Worm (Caenorhabditis elegans): ENCODE data around the gene sre-31.

The sre-31 gene

DNA sequence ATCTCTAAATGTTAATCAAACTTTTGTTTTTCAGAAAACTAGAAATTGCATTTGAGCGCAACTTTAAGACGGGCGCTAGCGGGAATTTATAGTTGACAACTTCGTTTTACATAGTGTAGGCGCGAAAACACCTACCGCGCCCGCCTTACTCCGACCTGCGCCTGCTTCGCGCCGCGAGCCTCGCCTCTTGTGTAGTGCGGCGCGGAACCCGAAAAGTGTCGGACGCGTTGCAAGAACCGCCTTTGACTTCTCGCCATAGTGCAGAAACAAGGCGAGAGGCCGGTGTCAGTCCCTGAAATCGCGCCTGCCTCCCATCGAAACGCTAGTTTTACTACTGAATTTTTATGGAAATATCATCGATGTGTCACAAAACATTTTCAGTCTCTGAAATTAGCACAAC lies 22.8 kb downstream of the sre-31 start:
- TF ChIP-seq T22C8.4 (GFP tag; IDR thresholded peaks at IDR 0.05): no peak
- TF ChIP-seq flt-1 (GFP tag; IDR thresholded peaks at IDR 0.05): no peak
- no peak for TF ChIP-seq ref-1 (GFP tag; conservative IDR thresholded peaks at IDR 0.05)
- TF ChIP-seq ztf-29 (GFP tag; IDR thresholded peaks at IDR 0.05): no peak
- TF ChIP-seq klf-2 (GFP tag; conservative IDR thresholded peaks at IDR 0.05): no peak
- TF ChIP-seq ztf-23 (GFP tag; IDR thresholded peaks at IDR 0.05): no peak
- TF ChIP-seq med-1 (GFP tag; optimal IDR thresholded peaks at IDR 0.05; ENCODE audit: insufficient read depth): no peak
- TF ChIP-seq tab-1 (GFP tag; IDR thresholded peaks at IDR 0.05): no peak
- TF ChIP-seq cog-1 (tag; optimal IDR thresholded peaks at IDR 0.05): no peak

DNA sequence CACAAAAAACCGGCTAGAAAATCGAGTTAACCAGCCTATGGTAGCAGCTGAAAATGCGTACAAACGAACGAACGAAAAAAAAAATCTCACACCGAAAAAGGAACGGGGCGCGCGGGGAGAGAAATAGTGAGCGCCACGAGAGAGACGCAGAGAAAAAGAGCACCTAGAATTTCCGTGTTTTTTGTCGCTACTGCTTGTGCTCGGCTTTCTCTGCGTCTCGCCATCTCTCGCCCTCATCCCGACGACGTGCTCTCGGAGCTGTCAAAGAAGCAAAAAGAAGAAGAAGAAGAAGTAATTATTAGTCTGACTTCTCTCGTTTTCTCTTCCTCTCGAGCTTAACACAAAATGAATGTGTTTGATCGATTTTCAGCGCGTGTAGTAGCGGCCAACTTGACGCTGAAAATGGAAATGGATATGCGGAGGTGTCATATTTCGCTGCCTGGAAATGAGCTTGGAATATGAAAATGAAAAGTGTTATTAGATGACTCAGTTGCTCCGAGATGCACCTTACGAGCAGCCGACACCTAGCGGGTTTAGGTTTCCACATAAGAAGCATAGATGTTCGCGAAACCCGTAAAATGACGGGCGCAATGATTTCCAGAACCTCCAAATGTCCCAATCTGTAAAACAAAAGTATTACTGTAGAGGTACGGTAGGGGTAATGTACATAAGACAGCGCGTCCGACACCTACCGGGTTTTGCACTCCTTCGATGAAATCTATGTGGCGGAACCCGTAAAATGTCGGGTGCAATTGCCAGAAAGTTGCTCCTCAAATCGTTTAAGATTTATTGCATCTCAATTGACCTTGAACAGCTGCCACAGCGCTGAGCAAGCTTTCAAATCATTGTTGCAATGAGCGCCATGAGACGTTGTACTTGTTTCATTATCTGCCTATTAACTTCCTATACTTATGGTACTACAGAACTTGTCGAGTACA lies 25.7 kb downstream of the sre-31 start, which contains the start of gene btb-14:
Gene btb-14 (plus strand): TSS at position 839 of the 938 bp plus-strand sequence.
- TF ChIP-seq tab-1 (GFP tag; IDR thresholded peaks at IDR 0.05) (no peak), med-1 (GFP tag; optimal IDR thresholded peaks at IDR 0.05; ENCODE audit: insufficient read depth) (no peak), ref-1 (GFP tag; conservative IDR thresholded peaks at IDR 0.05) (no peak), klf-2 (GFP tag; conservative IDR thresholded peaks at IDR 0.05) (no peak), T22C8.4 (GFP tag; IDR thresholded peaks at IDR 0.05) (no peak), flt-1 (GFP tag; IDR thresholded peaks at IDR 0.05) (no peak), ztf-29 (GFP tag; IDR thresholded peaks at IDR 0.05) (no peak), ztf-23 (GFP tag; IDR thresholded peaks at IDR 0.05) (no peak), cog-1 (tag; optimal IDR thresholded peaks at IDR 0.05) (no peak)

DNA sequence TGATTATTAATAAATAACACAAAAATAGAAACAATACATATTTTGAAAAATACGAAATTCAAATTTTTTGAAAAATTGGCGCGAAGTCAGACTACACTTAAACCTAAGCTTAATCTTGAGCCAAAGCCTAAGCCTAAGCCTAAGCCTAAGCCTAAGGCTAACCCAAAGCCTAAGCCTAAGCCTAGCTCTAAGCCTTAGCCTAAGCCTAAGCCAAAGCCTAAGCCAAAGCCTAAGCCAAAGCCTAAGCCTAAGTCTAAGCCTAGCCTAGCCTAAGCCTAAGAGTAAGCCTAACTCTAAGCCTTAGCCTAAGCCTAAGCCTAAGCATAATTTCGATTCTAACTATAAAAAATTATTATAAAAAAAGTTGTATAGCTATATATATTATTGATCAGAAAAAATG lies 27.7 kb downstream of the sre-31 start:
- TF ChIP-seq ztf-29 (GFP tag; IDR thresholded peaks at IDR 0.05) (no peak), ref-1 (GFP tag; conservative IDR thresholded peaks at IDR 0.05) (no peak), tab-1 (GFP tag; IDR thresholded peaks at IDR 0.05) (no peak), med-1 (GFP tag; optimal IDR thresholded peaks at IDR 0.05; ENCODE audit: insufficient read depth) (no peak), cog-1 (tag; optimal IDR thresholded peaks at IDR 0.05) (no peak), T22C8.4 (GFP tag; IDR thresholded peaks at IDR 0.05) (no peak), klf-2 (GFP tag; conservative IDR thresholded peaks at IDR 0.05) (no peak), flt-1 (GFP tag; IDR thresholded peaks at IDR 0.05) (no peak), ztf-23 (GFP tag; IDR thresholded peaks at IDR 0.05) (no peak)

DNA sequence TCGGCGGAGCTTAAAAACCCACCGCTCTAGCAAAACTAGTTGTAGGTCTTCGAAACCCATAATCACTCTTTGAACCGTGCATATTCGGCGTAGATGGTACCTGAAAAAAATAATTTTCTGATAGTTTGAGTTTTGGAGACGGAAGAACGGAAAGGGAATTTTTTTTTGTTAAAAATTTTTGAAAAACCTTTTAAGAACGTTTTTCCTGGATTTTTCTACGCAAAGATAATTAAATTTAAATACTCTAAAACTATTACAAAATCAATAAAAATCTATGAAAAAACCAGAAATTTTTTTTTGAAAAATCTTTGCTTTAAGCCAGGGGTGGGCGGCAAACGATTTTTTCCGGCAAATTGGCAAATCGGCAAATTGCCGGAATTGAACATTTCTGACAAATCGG lies 29.2 kb downstream of the sre-31 start, which contains the start of gene marc-5:
Gene marc-5 (minus strand): TSS at position 101 of the 400 bp plus-strand sequence.
- TF ChIP-seq ztf-23 (GFP tag; IDR thresholded peaks at IDR 0.05) (no peak), cog-1 (tag; optimal IDR thresholded peaks at IDR 0.05) (no peak), flt-1 (GFP tag; IDR thresholded peaks at IDR 0.05) (no peak), med-1 (GFP tag; optimal IDR thresholded peaks at IDR 0.05; ENCODE audit: insufficient read depth) (no peak), ztf-29 (GFP tag; IDR thresholded peaks at IDR 0.05) (no peak), klf-2 (GFP tag; conservative IDR thresholded peaks at IDR 0.05) (no peak)

DNA sequence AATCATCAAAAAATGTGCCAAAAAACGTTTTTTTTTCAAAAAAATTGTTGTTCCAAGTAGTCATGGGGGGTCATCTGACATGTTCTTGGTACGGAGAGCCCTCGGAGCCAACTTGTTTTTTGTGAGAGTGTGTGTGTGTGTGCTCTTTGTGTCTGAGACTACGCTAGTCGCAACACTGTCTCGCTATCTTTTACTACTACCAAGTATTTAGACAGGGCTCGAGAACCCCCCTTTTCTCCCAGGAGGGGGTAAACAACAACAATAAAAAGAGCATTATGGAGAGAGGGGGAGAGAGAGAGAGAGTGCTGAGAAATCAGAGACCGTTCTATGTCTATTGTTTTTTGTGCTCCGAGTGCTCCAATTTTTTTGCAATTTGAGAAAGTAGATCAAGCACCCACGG lies 29.8 kb downstream of the sre-31 start:
- TF ChIP-seq cog-1 (tag; optimal IDR thresholded peaks at IDR 0.05): no peak
- no peak for TF ChIP-seq klf-2 (GFP tag; conservative IDR thresholded peaks at IDR 0.05)
- no peak for TF ChIP-seq flt-1 (GFP tag; IDR thresholded peaks at IDR 0.05)
- TF ChIP-seq T22C8.4 (GFP tag; IDR thresholded peaks at IDR 0.05): no peak
- no peak for TF ChIP-seq ztf-23 (GFP tag; IDR thresholded peaks at IDR 0.05)
- TF ChIP-seq ztf-29 (GFP tag; IDR thresholded peaks at IDR 0.05): no peak

DNA sequence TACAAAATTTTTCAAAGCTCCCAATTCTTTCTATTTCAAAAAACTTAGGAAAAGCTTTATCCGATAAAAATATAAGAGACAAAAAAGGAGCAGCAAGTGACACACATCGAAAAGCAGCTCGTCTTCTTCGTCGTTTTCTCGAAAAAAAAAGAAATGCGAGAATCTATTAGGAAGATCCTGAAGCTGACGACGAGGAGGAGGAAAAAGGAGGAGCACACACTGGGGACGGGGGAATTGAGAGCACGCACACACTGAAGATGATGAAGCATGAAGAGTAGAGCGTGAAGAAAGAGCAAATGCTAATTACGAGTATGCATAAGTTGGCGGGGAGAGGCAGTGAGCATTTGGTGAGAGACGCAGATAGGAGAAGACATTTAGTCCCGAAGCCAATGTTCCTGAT lies 34.7 kb downstream of the sre-31 start:
- TF ChIP-seq ztf-23 (GFP tag; IDR thresholded peaks at IDR 0.05): no peak
- TF ChIP-seq ref-1 (GFP tag; conservative IDR thresholded peaks at IDR 0.05): no peak

DNA sequence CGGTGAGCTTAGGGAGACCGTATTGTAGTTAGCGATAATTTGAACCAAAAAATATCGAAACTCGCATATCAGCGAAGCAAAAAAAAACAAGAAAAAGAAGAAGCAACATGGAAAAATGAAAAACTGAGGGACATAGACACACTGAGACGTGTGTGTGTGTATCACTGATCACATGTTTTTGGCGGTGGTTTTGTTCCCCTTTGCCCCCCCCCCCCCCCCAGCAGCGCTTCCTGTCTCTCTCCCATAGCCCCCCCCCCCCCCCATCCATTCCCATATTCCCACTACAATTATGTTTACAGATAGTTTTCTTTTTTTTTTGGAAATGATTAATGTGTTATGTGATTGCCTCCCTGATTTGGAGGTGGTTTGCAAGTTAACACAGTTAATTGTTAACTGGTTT lies 39.4 kb downstream of the sre-31 start:
- TF ChIP-seq T22C8.4 (GFP tag; IDR thresholded peaks at IDR 0.05) (no peak), flt-1 (GFP tag; IDR thresholded peaks at IDR 0.05) (no peak), ztf-23 (GFP tag; IDR thresholded peaks at IDR 0.05) (no peak), klf-2 (GFP tag; conservative IDR thresholded peaks at IDR 0.05) (no peak), cog-1 (tag; optimal IDR thresholded peaks at IDR 0.05) (no peak), tab-1 (GFP tag; IDR thresholded peaks at IDR 0.05) (no peak), ref-1 (GFP tag; conservative IDR thresholded peaks at IDR 0.05) (no peak), ztf-29 (GFP tag; IDR thresholded peaks at IDR 0.05) (no peak), med-1 (GFP tag; optimal IDR thresholded peaks at IDR 0.05; ENCODE audit: insufficient read depth) (no peak)

DNA sequence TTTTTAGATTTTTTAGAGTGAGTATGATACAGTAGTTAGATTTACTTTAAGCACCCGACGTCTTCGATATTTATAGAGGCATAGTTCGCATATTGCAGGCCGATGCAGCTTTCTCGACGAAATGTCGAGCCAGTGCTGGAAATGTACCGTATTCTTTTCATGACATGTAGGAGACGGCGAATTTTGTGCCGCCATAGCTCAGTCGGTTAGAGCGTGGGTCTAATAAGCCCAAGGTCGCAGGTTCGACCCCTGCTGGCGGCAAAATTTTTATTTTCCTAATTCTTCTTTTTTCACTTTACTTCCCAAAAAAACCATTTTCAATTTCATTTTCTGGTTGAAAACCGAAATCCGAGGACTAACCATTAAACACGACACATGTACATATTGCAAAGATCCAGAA lies 46.4 kb downstream of the sre-31 start:
- TF ChIP-seq cog-1 (tag; optimal IDR thresholded peaks at IDR 0.05): no peak
- no peak for TF ChIP-seq ztf-23 (GFP tag; IDR thresholded peaks at IDR 0.05)
- TF ChIP-seq tab-1 (GFP tag; IDR thresholded peaks at IDR 0.05): no peak
- TF ChIP-seq ztf-29 (GFP tag; IDR thresholded peaks at IDR 0.05): 0 out of 2 replicates have a peak, but pooled peaks have one; percentile 49
- TF ChIP-seq klf-2 (GFP tag; conservative IDR thresholded peaks at IDR 0.05): no peak
- 0 out of 2 replicates have a peak, but pooled peaks have one; percentile 29 for TF ChIP-seq ref-1 (GFP tag; conservative IDR thresholded peaks at IDR 0.05)
- TF ChIP-seq flt-1 (GFP tag; IDR thresholded peaks at IDR 0.05): peak; percentile 73
- TF ChIP-seq med-1 (GFP tag; optimal IDR thresholded peaks at IDR 0.05; ENCODE audit: insufficient read depth): no peak
- TF ChIP-seq T22C8.4 (GFP tag; IDR thresholded peaks at IDR 0.05): no peak

All from whole organism, midembryonic.